Fruit fly (Drosophila melanogaster) whole organism, embryonic: ENCODE measurements around the gene wwk.

Source experiments
- CG18764 ChIP-seq: fragments of 200-800 bp; sonication (Bioruptor generic); optimal IDR thresholded peaks from 3 replicates; lab custom pipeline; 2016; ENCODE audit warnings: missing biosample characterization, missing genetic modification characterization
- CG4617 ChIP-seq: fragments of 200-800 bp; sonication (Bioruptor generic); optimal IDR thresholded peaks from 3 replicates; lab custom pipeline; 2016; ENCODE audit warnings: missing biosample characterization, missing genetic modification characterization, borderline replicate concordance
- Elba2 ChIP-seq: fragments of 200-800 bp; sonication (Bioruptor generic); optimal IDR thresholded peaks from 3 replicates; lab custom pipeline; 2016; ENCODE audit warnings: missing biosample characterization, missing genetic modification characterization
- Hr78 ChIP-seq, 2 experiments: fragments of 200-800 bp in 1 of 2; fragments of >200 bp in 1 of 2; sonication (Bioruptor generic) in 1 of 2; optimal IDR thresholded peaks; 2 replicates each; lab custom pipeline; 2017 to 2019; ENCODE audit warnings: missing biosample characterization in 2 of 2, missing genetic modification characterization in 2 of 2, mild to moderate bottlenecking in 1 of 2, moderate library complexity in 1 of 2
- crc ChIP-seq: fragments of 200-800 bp; sonication (Bioruptor generic); optimal IDR thresholded peaks from 2 replicates; lab custom pipeline; 2016; ENCODE audit warnings: missing biosample characterization, missing genetic modification characterization
- prd ChIP-seq, 3 experiments: fragments of >200 bp in 2 of 3; fragments of 200-800 bp in 1 of 3; sonication (Bioruptor generic) in 1 of 3; optimal IDR thresholded peaks in 2 of 3; IDR thresholded peaks in 1 of 3; 2 replicates in 2 of 3; 3 replicates in 1 of 3; pipeline versions ENCODE4 v1.3.6 to Lab custom; 2017 to 2022; ENCODE audit warnings: missing biosample characterization in 1 of 3, missing genetic modification characterization in 1 of 3
- wdn ChIP-seq: fragments of 200-800 bp; sonication (Bioruptor generic); IDR thresholded peaks from 2 replicates; pipeline ENCODE4 v1.3.6; 2022; ENCODE audit warnings: missing biosample characterization, missing genetic modification characterization

DNA sequence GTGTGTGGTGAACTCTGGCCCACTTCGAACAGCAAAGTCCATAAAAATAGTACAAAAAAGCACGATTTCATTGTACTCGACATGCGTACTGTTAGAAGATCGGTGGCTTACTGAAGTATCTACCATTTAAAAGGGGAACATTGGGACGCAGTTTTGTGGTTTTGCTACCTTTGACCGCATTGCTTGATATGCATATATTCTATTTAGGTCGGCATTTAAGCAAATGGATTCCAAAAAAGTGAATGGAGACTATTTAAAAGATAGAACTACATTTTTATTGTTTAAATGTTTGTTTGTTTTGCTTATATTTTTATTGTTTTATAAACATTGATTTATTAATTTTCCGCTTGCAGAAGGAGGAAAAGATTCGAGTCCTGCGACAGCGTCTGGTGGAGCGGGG lies 42.9 kb upstream of the wwk start, which contains the start of gene CG31832:
- no peak for TF ChIP-seq wdn (GFP tag; lab: Robert Waterston, UW)
- no peak for TF ChIP-seq CG4617 (GFP tag; lab: Kevin White, UChicago)
- TF ChIP-seq crc (GFP tag; lab: Kevin White, UChicago) = no peak
- no peak for TF ChIP-seq prd (optimal IDR thresholded peaks at IDR 0.05; lab: Kevin White, UChicago)
- TF ChIP-seq prd (GFP tag; IDR thresholded peaks at IDR 0.05; lab: Robert Waterston, UW) = no peak
- TF ChIP-seq CG18764 (GFP tag; lab: Kevin White, UChicago) = no peak
- TF ChIP-seq Elba2 (GFP tag; lab: Kevin White, UChicago) = no peak
- no peak for TF ChIP-seq Hr78 (GFP tag; optimal IDR thresholded peaks at IDR 0.05; lab: Kevin White, UChicago)
